Fruit fly (Drosophila melanogaster) whole organism, wandering third instar larva: ENCODE measurements around the gene PIG-C.
A peak's percentile ranks its signal among the peaks of the same experiment; 100 is the strongest.

Experiments
- Abd-B ChIP-seq: fragments of >200 bp; optimal IDR thresholded peaks from 2 replicates; lab custom pipeline; 2017; ENCODE audit warnings: missing biosample characterization, missing genetic modification characterization
- CG32264 ChIP-seq: fragments of 200-800 bp; sonication (Bioruptor generic); optimal IDR thresholded peaks from 2 replicates; lab custom pipeline; 2016; ENCODE audit warnings: missing biosample characterization, missing genetic modification characterization
- CG9705 ChIP-seq: fragments of 200-800 bp; sonication (Bioruptor generic); optimal IDR thresholded peaks from 2 replicates; lab custom pipeline; 2018; ENCODE audit warnings: missing biosample characterization, mild to moderate bottlenecking, missing genetic modification characterization
- CrebA ChIP-seq: fragments of 200-800 bp; sonication (Bioruptor generic); optimal IDR thresholded peaks from 2 replicates; lab custom pipeline; 2016; ENCODE audit warnings: missing biosample characterization, mild to moderate bottlenecking, missing genetic modification characterization, borderline replicate concordance
- Dfd ChIP-seq: fragments of >200 bp; optimal IDR thresholded peaks from 2 replicates; lab custom pipeline; 2017; ENCODE audit warnings: missing biosample characterization, missing genetic modification characterization
- Dif ChIP-seq: fragments of 200-275, 200-300 bp; sonication (Bioruptor generic); optimal IDR thresholded peaks from 2 replicates; lab custom pipeline; 2018; ENCODE audit warnings: missing biosample characterization, missing genetic modification characterization; ENCODE audit not compliant: partially characterized antibody
- GATAd ChIP-seq: sonication (Bioruptor generic); optimal IDR thresholded peaks from 2 replicates; lab custom pipeline; 2016; ENCODE audit warnings: missing biosample characterization, missing genetic modification characterization
- HLH106 ChIP-seq: fragments of 200-800 bp; optimal IDR thresholded peaks from 3 replicates; lab custom pipeline; 2019; ENCODE audit warnings: missing biosample characterization, mild to moderate bottlenecking, missing genetic modification characterization, moderate library complexity
- Hnf4 ChIP-seq: fragments of 200-800 bp; sonication (Bioruptor generic); optimal IDR thresholded peaks from 2 replicates; lab custom pipeline; 2016; ENCODE audit warnings: missing biosample characterization, mild to moderate bottlenecking, missing genetic modification characterization
- Hr78 ChIP-seq: fragments of >200 bp; optimal IDR thresholded peaks from 2 replicates; lab custom pipeline; 2017; ENCODE audit warnings: missing biosample characterization, missing genetic modification characterization
- Hr83 ChIP-seq: fragments of 200-300 bp; sonication (Bioruptor generic); optimal IDR thresholded peaks from 2 replicates; lab custom pipeline; 2016; ENCODE audit warnings: missing biosample characterization, mild to moderate bottlenecking, missing genetic modification characterization, moderate library complexity; ENCODE audit not compliant: poor library complexity, severe bottlenecking
- Jra ChIP-seq: sonication (Bioruptor generic); optimal IDR thresholded peaks from 2 replicates; lab custom pipeline; 2016; ENCODE audit warnings: missing biosample characterization, missing genetic modification characterization
- Mio ChIP-seq: sonication (Bioruptor generic); optimal IDR thresholded peaks from 2 replicates; lab custom pipeline; 2016; ENCODE audit warnings: missing biosample characterization, missing genetic modification characterization
- Myc ChIP-seq: fragments of >200 bp; optimal IDR thresholded peaks from 2 replicates; lab custom pipeline; 2017
- N ChIP-seq: fragments of >200 bp; optimal IDR thresholded peaks from 2 replicates; lab custom pipeline; 2018; ENCODE audit warnings: missing biosample characterization, missing external identifiers, missing genetic modification characterization
- OdsH ChIP-seq: fragments of 200-800 bp; sonication (Bioruptor generic); optimal IDR thresholded peaks from 2 replicates; lab custom pipeline; 2016; ENCODE audit warnings: missing biosample characterization, mild to moderate bottlenecking, missing genetic modification characterization
- Rel ChIP-seq, 2 experiments: fragments of 200-800 bp; sonication (Bioruptor generic) in 1 of 2; optimal IDR thresholded peaks; 2 replicates in 1 of 2; 3 replicates in 1 of 2; lab custom pipeline; 2016 to 2019; ENCODE audit warnings: mild to moderate bottlenecking in 2 of 2, missing biosample characterization in 2 of 2, missing genetic modification characterization in 2 of 2, moderate library complexity in 1 of 2
- Sp1 ChIP-seq: fragments of 200-800 bp; sonication (Bioruptor generic); optimal IDR thresholded peaks from 3 replicates; lab custom pipeline; 2019; ENCODE audit warnings: missing biosample characterization, mild to moderate bottlenecking, missing genetic modification characterization, moderate library complexity
- Vsx2 ChIP-seq: fragments of 200-300, 225-300 bp; sonication (Bioruptor generic); optimal IDR thresholded peaks from 2 replicates; lab custom pipeline; 2018; ENCODE audit warnings: missing biosample characterization, missing genetic modification characterization; ENCODE audit not compliant: partially characterized antibody
- br ChIP-seq: fragments of 200-800 bp; sonication (Bioruptor generic); optimal IDR thresholded peaks from 2 replicates; lab custom pipeline; 2016; ENCODE audit warnings: missing biosample characterization, missing genetic modification characterization
- brk ChIP-seq: fragments of 200-800 bp; sonication (Bioruptor generic); optimal IDR thresholded peaks from 2 replicates; lab custom pipeline; 2016; ENCODE audit warnings: missing biosample characterization, mild to moderate bottlenecking, missing genetic modification characterization
- dl ChIP-seq, 2 experiments: fragments of 175-275, 200-275 bp in 1 of 2; fragments of 200-275 bp in 1 of 2; sonication (Bioruptor generic); optimal IDR thresholded peaks; lab custom pipeline; 2018; ENCODE audit warnings: mild to moderate bottlenecking in 2 of 2, missing biosample characterization in 2 of 2, missing genetic modification characterization in 2 of 2, moderate library complexity in 2 of 2; ENCODE audit not compliant: partially characterized antibody in 2 of 2, insufficient read depth in 1 of 2
- dmrt93B ChIP-seq: fragments of 200-800 bp; sonication (Bioruptor generic); optimal IDR thresholded peaks from 2 replicates; lab custom pipeline; 2018; ENCODE audit warnings: missing biosample characterization, mild to moderate bottlenecking, missing genetic modification characterization
- dsf ChIP-seq: sonication (Bioruptor generic); optimal IDR thresholded peaks from 2 replicates; lab custom pipeline; 2016; ENCODE audit warnings: missing biosample characterization, missing genetic modification characterization, borderline replicate concordance
- ey ChIP-seq: fragments of 200-800 bp; sonication (Bioruptor generic); optimal IDR thresholded peaks from 2 replicates; lab custom pipeline; 2016; ENCODE audit warnings: missing biosample characterization, missing genetic modification characterization
- foxo ChIP-seq, 2 experiments: fragments of 200-800 bp; sonication (Bioruptor generic); optimal IDR thresholded peaks; 2 replicates in 1 of 2; 3 replicates in 1 of 2; lab custom pipeline; 2016 to 2017; ENCODE audit warnings: missing biosample characterization in 2 of 2, missing genetic modification characterization in 2 of 2
- fru ChIP-seq: fragments of 200-800 bp; sonication (Bioruptor generic); optimal IDR thresholded peaks from 3 replicates; lab custom pipeline; 2016; ENCODE audit warnings: missing biosample characterization, mild to moderate bottlenecking, missing genetic modification characterization
- h ChIP-seq: fragments of 200-800 bp; sonication (Bioruptor generic); optimal IDR thresholded peaks from 3 replicates; lab custom pipeline; 2016; ENCODE audit warnings: missing biosample characterization, mild to moderate bottlenecking, missing genetic modification characterization
- jim ChIP-seq: fragments of 175-275, 200-325 bp; sonication (Bioruptor generic); optimal IDR thresholded peaks from 2 replicates; lab custom pipeline; 2016; ENCODE audit warnings: missing biosample characterization, mild to moderate bottlenecking, missing genetic modification characterization
- lola ChIP-seq: fragments of >200 bp; optimal IDR thresholded peaks from 2 replicates; lab custom pipeline; 2017; ENCODE audit warnings: missing biosample characterization, missing genetic modification characterization
- pan ChIP-seq: fragments of >200 bp; optimal IDR thresholded peaks from 2 replicates; lab custom pipeline; 2017
- psq ChIP-seq: fragments of 200-800 bp; sonication (Bioruptor generic); optimal IDR thresholded peaks from 3 replicates; lab custom pipeline; 2017; ENCODE audit warnings: missing biosample characterization, mild to moderate bottlenecking, missing genetic modification characterization, moderate library complexity
- rgr ChIP-seq: fragments of 200-800 bp; sonication (Bioruptor generic); optimal IDR thresholded peaks from 3 replicates; lab custom pipeline; 2016; ENCODE audit warnings: missing biosample characterization, mild to moderate bottlenecking, missing genetic modification characterization
- sage ChIP-seq: fragments of 200-800 bp; sonication (Bioruptor generic); optimal IDR thresholded peaks from 2 replicates; lab custom pipeline; 2016; ENCODE audit warnings: missing biosample characterization, mild to moderate bottlenecking, missing genetic modification characterization
- sv ChIP-seq: fragments of 200-800 bp; sonication (Bioruptor generic); optimal IDR thresholded peaks from 3 replicates; lab custom pipeline; 2016; ENCODE audit warnings: missing biosample characterization, missing genetic modification characterization
- tai ChIP-seq: sonication (Bioruptor generic); optimal IDR thresholded peaks from 2 replicates; lab custom pipeline; 2016; ENCODE audit warnings: missing biosample characterization, missing genetic modification characterization
- usp ChIP-seq: fragments of >200 bp; optimal IDR thresholded peaks from 2 replicates; lab custom pipeline; 2017; ENCODE audit warnings: missing biosample characterization, missing genetic modification characterization
- woc ChIP-seq: sonication (Bioruptor generic); optimal IDR thresholded peaks from 2 replicates; lab custom pipeline; 2016; ENCODE audit warnings: missing biosample characterization, mild to moderate bottlenecking, missing genetic modification characterization

Gene PIG-C

DNA sequence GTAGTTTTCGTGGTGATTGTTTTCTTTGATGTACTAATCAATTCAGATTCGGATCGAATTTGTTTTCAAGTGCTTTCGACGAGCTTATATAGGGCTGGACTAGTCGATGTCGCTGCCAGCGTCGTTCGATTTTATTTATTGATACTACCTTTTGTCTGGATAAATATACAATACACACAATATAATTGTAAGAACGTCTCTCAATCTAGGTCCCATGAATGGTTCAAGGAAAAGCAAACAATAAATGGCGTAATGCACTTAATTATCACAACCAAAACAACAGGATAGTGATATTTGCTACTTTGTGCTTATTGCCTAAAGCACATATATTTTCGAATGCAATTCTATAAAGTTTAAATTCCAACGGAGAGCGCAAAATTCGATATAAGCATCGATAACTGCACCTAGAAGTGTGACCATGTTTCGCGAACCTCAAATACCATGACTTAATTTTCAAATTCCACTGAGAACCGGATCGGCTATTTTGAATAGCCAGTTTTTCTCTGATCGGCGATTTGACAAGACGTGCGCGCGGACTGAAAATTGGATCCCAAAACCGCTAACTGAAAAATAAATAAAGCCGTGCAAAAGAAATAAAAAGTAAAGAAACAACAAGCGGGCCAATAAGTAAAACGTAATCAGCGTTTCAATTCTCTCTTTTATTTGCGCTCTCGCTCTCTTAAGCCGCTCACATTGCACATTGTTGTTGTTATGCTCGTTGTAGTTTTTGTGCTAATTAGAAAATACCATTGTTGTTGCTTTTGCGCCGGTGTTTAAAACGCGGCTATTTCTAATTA is 17.5 kb upstream of the PIG-C start, which contains the start of the genes Drsl6 and kst:
Gene Drsl6 (minus strand): TSS at position 51 of the 797 bp plus-strand sequence.
Gene kst (plus strand): TSS at position 493 of the 797 bp plus-strand sequence.
- TF ChIP-seq dsf (GFP tag; lab: Kevin White, UChicago) (no peak), woc (GFP tag; lab: Kevin White, UChicago) (no peak), h (GFP tag; lab: Kevin White, UChicago) (peak; percentile 13), Dif (peak; percentile 59), OdsH (GFP tag; lab: Kevin White, UChicago) (no peak), Hnf4 (GFP tag; lab: Kevin White, UChicago) (peak; percentile 16), Dfd (no peak), pan (lab: Kevin White, UChicago) (no peak), Abd-B (GFP tag; lab: Kevin White, UChicago) (no peak), fru (GFP tag; lab: Kevin White, UChicago) (no peak), psq (GFP tag; lab: Kevin White, UChicago) (no peak), br (no peak), lola (GFP tag; lab: Kevin White, UChicago) (no peak), N (GFP tag; lab: Kevin White, UChicago) (no peak), ey (GFP tag; lab: Kevin White, UChicago) (no peak), jim (GFP tag; lab: Kevin White, UChicago) (peak; percentile 80), Hr83 (peak; percentile 67), CG9705 (GFP tag; lab: Kevin White, UChicago) (no peak), Jra (GFP tag; lab: Kevin White, UChicago) (no peak), Hr78 (no peak), Vsx2 (GFP tag; lab: Kevin White, UChicago) (peak; percentile 52), sage (no peak), foxo (GFP tag; optimal IDR thresholded peaks at IDR 0.05; lab: Kevin White, UChicago) (no peak), CrebA (GFP tag; lab: Kevin White, UChicago) (no peak), Mio (GFP tag; lab: Kevin White, UChicago) (no peak), GATAd (GFP tag; lab: Kevin White, UChicago) (no peak), tai (GFP tag; lab: Kevin White, UChicago) (no peak), brk (GFP tag; lab: Kevin White, UChicago) (no peak), Myc (lab: Kevin White, UChicago) (no peak), Rel (GFP tag; optimal IDR thresholded peaks at IDR 0.05; lab: Kevin White, UChicago) (no peak), Rel (tag; optimal IDR thresholded peaks at IDR 0.05; lab: Kevin White, UChicago) (peak; percentile 27), Sp1 (GFP tag; lab: Kevin White, UChicago) (peak; percentile 47), dl (GFP tag; optimal IDR thresholded peaks at IDR 0.05; lab: Kevin White, UChicago; ENCODE audit: insufficient read depth in 1 of 2, partially characterized antibody in 2 of 2) (no peak), sv (peak; percentile 19), rgr (peak; percentile 19), usp (no peak), CG32264 (GFP tag; lab: Kevin White, UChicago) (no peak), HLH106 (tag; lab: Kevin White, UChicago) (peak; percentile 23), dmrt93B (GFP tag; lab: Kevin White, UChicago) (no peak)

DNA sequence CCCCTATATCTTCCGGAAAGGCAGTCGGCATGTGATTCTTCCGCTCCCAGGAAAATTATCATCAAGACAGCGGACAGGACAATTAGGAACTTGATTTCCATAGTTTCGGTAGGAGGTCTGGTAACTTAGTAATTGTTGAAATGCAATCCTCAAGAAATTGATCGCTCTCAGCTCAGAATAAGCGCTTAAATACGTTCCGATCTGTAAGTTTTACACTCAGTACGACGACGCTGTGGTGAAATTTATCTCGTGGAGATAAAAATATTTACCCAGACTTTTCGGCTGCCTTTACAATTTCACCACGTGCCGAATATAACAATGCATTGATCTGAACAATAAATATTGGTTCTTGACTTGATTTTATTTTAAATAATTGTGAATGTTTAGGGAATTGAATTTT is 16.7 kb upstream of the PIG-C start, which contains the start of gene Drsl1:
Gene Drsl1 (minus strand): TSS at position 101 of the 400 bp plus-strand sequence.
- TF ChIP-seq Rel (GFP tag; optimal IDR thresholded peaks at IDR 0.05; lab: Kevin White, UChicago) (no peak), Rel (tag; optimal IDR thresholded peaks at IDR 0.05; lab: Kevin White, UChicago) (no peak), Jra (GFP tag; lab: Kevin White, UChicago) (no peak), dl (GFP tag; optimal IDR thresholded peaks at IDR 0.05; lab: Kevin White, UChicago; ENCODE audit: insufficient read depth in 1 of 2, partially characterized antibody in 2 of 2) (no peak), usp (no peak), psq (GFP tag; lab: Kevin White, UChicago) (no peak), sage (no peak), Mio (GFP tag; lab: Kevin White, UChicago) (no peak), Dfd (no peak), N (GFP tag; lab: Kevin White, UChicago) (no peak), sv (no peak)
